Fruit fly (Drosophila melanogaster): ENCODE results near the gene CG42827.

DNA sequence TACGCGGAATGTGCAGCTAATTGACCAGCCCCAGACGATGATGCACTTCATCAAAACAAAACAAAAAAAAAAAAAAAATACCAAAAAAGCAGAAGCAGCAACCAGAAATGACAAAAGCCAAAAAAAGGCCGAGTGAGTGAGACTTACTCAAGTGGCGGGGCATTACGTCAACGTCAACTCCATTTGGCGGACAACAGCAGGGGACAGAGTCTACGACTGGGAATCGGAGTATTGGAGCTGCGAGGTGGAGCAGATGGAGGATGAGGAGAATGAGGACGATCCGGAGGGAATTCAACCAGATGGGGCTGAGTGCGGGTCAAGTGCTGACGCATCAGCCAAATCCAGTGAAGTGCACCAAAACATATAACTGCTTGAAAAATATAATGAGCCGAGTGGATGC, 28.8 kb downstream of the CG42827 start:
- TF ChIP-seq psq (GFP tag; optimal IDR thresholded peaks at IDR 0.05) (no peak), dsf (GFP tag; optimal IDR thresholded peaks at IDR 0.05; ENCODE audit: borderline replicate concordance) (no peak), Myc (optimal IDR thresholded peaks at IDR 0.05) (no peak), brk (GFP tag; optimal IDR thresholded peaks at IDR 0.05) (no peak), br (GFP tag; optimal IDR thresholded peaks at IDR 0.05) (no peak)
